Fruit fly (Drosophila melanogaster) whole organism, prepupa: Measurements from ENCODE around the gene CG14551.
A peak's percentile ranks its signal among the peaks of the same experiment; 100 is the strongest.

Source experiments
- CG10631 ChIP-seq: fragments of 200-800 bp; sonication (Bioruptor generic); optimal IDR thresholded peaks from 2 replicates; lab custom pipeline; 2016; ENCODE audit warnings: missing biosample characterization, missing genetic modification characterization
- CG10669 ChIP-seq: fragments of 200-800 bp; sonication (Bioruptor generic); optimal IDR thresholded peaks from 3 replicates; lab custom pipeline; 2018; ENCODE audit warnings: missing biosample characterization, mild to moderate bottlenecking, missing genetic modification characterization, moderate library complexity
- CG11294 ChIP-seq: fragments of 200-800 bp; sonication (Bioruptor generic); IDR thresholded peaks from 2 replicates; pipeline ENCODE4 v1.3.6; 2022; ENCODE audit warnings: missing biosample characterization, missing genetic modification characterization
- CG11762 ChIP-seq: fragments of 200-800 bp; sonication (Bioruptor generic); optimal IDR thresholded peaks from 3 replicates; lab custom pipeline; 2016; ENCODE audit warnings: missing biosample characterization, missing genetic modification characterization; ENCODE audit not compliant: insufficient read depth
- CG11902 ChIP-seq: fragments of 200-800 bp; sonication (Bioruptor generic); optimal IDR thresholded peaks from 3 replicates; lab custom pipeline; 2016; ENCODE audit warnings: missing biosample characterization, missing genetic modification characterization
- CG1621 ChIP-seq: fragments of 200-800 bp; sonication (Bioruptor generic); optimal IDR thresholded peaks from 3 replicates; lab custom pipeline; 2018; ENCODE audit warnings: missing biosample characterization, mild to moderate bottlenecking, missing genetic modification characterization
- CG16779 ChIP-seq: fragments of 200-800 bp; sonication (Bioruptor generic); optimal IDR thresholded peaks from 3 replicates; lab custom pipeline; 2017; ENCODE audit warnings: missing biosample characterization, mild to moderate bottlenecking, missing genetic modification characterization
- CG3032 ChIP-seq: fragments of 200-800 bp; optimal IDR thresholded peaks from 2 replicates; lab custom pipeline; 2019; ENCODE audit warnings: missing biosample characterization, mild to moderate bottlenecking, missing genetic modification characterization, moderate library complexity
- CG32006 ChIP-seq: fragments of 200-800 bp; sonication (Bioruptor generic); optimal IDR thresholded peaks from 3 replicates; lab custom pipeline; 2017; ENCODE audit warnings: missing biosample characterization, mild to moderate bottlenecking, missing genetic modification characterization
- CG34406 ChIP-seq: fragments of 200-800 bp; sonication (Bioruptor generic); optimal IDR thresholded peaks from 3 replicates; lab custom pipeline; 2016; ENCODE audit warnings: missing biosample characterization, missing genetic modification characterization
- CG3919 ChIP-seq: fragments of 200-800 bp; sonication (Bioruptor generic); optimal IDR thresholded peaks from 3 replicates; lab custom pipeline; 2016; ENCODE audit warnings: missing biosample characterization, missing genetic modification characterization
- CG4318 ChIP-seq: fragments of 200-800 bp; sonication (Bioruptor generic); optimal IDR thresholded peaks from 3 replicates; lab custom pipeline; 2017; ENCODE audit warnings: missing biosample characterization, mild to moderate bottlenecking, missing genetic modification characterization
- CG6163 ChIP-seq: fragments of 200-800 bp; sonication (Bioruptor generic); IDR thresholded peaks from 3 replicates; pipeline ENCODE4 v1.3.6; 2022; ENCODE audit warnings: missing biosample characterization, missing genetic modification characterization
- CG6792 ChIP-seq: fragments of 200-800 bp; sonication (Bioruptor generic); optimal IDR thresholded peaks from 3 replicates; lab custom pipeline; 2016; ENCODE audit warnings: missing biosample characterization, missing genetic modification characterization
- CG6854 ChIP-seq: fragments of 200-800 bp; sonication (Bioruptor generic); optimal IDR thresholded peaks from 2 replicates; lab custom pipeline; 2017; ENCODE audit warnings: missing biosample characterization, mild to moderate bottlenecking, missing genetic modification characterization
- CG7368 ChIP-seq: fragments of 200-800 bp; sonication (Bioruptor generic); optimal IDR thresholded peaks from 3 replicates; lab custom pipeline; 2016; ENCODE audit warnings: missing biosample characterization, missing genetic modification characterization
- CG8119 ChIP-seq: fragments of 200-800 bp; sonication (Bioruptor generic); IDR thresholded peaks from 3 replicates; pipeline ENCODE4 v1.3.6; 2022; ENCODE audit warnings: missing biosample characterization, missing genetic modification characterization
- CG8319 ChIP-seq: fragments of 200-800 bp; sonication (Bioruptor generic); optimal IDR thresholded peaks from 3 replicates; lab custom pipeline; 2016; ENCODE audit warnings: missing biosample characterization, missing genetic modification characterization
- CG8632 ChIP-seq: fragments of 200-800 bp; sonication (Bioruptor generic); optimal IDR thresholded peaks from 3 replicates; lab custom pipeline; 2016; ENCODE audit warnings: missing biosample characterization, missing genetic modification characterization
- CG9139 ChIP-seq: fragments of 200-800 bp; sonication (Bioruptor generic); optimal IDR thresholded peaks from 3 replicates; lab custom pipeline; 2017; ENCODE audit warnings: missing biosample characterization, mild to moderate bottlenecking, missing genetic modification characterization
- Eip75B ChIP-seq: fragments of 200-800 bp; sonication (Bioruptor generic); optimal IDR thresholded peaks from 3 replicates; lab custom pipeline; 2016; ENCODE audit warnings: missing biosample characterization, missing genetic modification characterization
- Eip78C ChIP-seq: fragments of 200-800 bp; sonication (Bioruptor generic); peaks from one replicate; lab custom pipeline; 2016; ENCODE audit warnings: missing biosample characterization, missing genetic modification characterization
- Eip93F ChIP-seq: fragments of 200-800 bp; sonication (Bioruptor generic); optimal IDR thresholded peaks from 2 replicates; lab custom pipeline; 2016; ENCODE audit warnings: missing biosample characterization, mild to moderate bottlenecking, missing genetic modification characterization
- Ets96B ChIP-seq: fragments of 200-800 bp; optimal IDR thresholded peaks from 2 replicates; lab custom pipeline; 2019; ENCODE audit warnings: missing biosample characterization, mild to moderate bottlenecking, missing genetic modification characterization, moderate library complexity
- Gug ChIP-seq: fragments of 200-800 bp; sonication (Bioruptor generic); IDR thresholded peaks from 2 replicates; pipeline ENCODE4 v1.3.6; 2022; ENCODE audit warnings: missing biosample characterization, missing genetic modification characterization
- Hr38 ChIP-seq: sonication (Bioruptor generic); optimal IDR thresholded peaks from 2 replicates; lab custom pipeline; 2016; ENCODE audit warnings: missing biosample characterization, missing genetic modification characterization
- Lpt ChIP-seq: fragments of 200-800 bp; sonication (Bioruptor generic); optimal IDR thresholded peaks from 3 replicates; lab custom pipeline; 2016; ENCODE audit warnings: missing biosample characterization, missing genetic modification characterization
- Met ChIP-seq: fragments of 200-800 bp; sonication (Bioruptor generic); optimal IDR thresholded peaks from 3 replicates; lab custom pipeline; 2016; ENCODE audit warnings: missing biosample characterization, missing genetic modification characterization
- OdsH ChIP-seq: fragments of 200-800 bp; sonication (Bioruptor generic); optimal IDR thresholded peaks from 3 replicates; lab custom pipeline; 2016; ENCODE audit warnings: missing biosample characterization, missing genetic modification characterization
- Sox102F ChIP-seq: fragments of 200-800 bp; sonication (Bioruptor generic); optimal IDR thresholded peaks from 2 replicates; lab custom pipeline; 2016; ENCODE audit warnings: missing biosample characterization, mild to moderate bottlenecking, missing genetic modification characterization
- Sox14 ChIP-seq: fragments of 200-800 bp; sonication (Bioruptor generic); optimal IDR thresholded peaks from 3 replicates; lab custom pipeline; 2016; ENCODE audit warnings: missing biosample characterization, missing genetic modification characterization
- Sox15 ChIP-seq: fragments of 200-800 bp; sonication (Bioruptor generic); optimal IDR thresholded peaks from 3 replicates; lab custom pipeline; 2016; ENCODE audit warnings: missing biosample characterization, missing genetic modification characterization
- achi ChIP-seq: fragments of 200-800 bp; sonication (Bioruptor generic); optimal IDR thresholded peaks from 3 replicates; lab custom pipeline; 2016; ENCODE audit warnings: missing biosample characterization, missing genetic modification characterization
- acj6 ChIP-seq: fragments of 200-800 bp; sonication (Bioruptor generic); optimal IDR thresholded peaks from 3 replicates; lab custom pipeline; 2016; ENCODE audit warnings: missing biosample characterization, missing genetic modification characterization
- dac ChIP-seq: fragments of 200-800 bp; sonication (Bioruptor generic); optimal IDR thresholded peaks from 2 replicates; lab custom pipeline; 2017; ENCODE audit warnings: missing biosample characterization, mild to moderate bottlenecking, missing genetic modification characterization
- dsx ChIP-seq: fragments of 200-800 bp; optimal IDR thresholded peaks from 3 replicates; lab custom pipeline; 2019; ENCODE audit warnings: missing biosample characterization, mild to moderate bottlenecking, missing genetic modification characterization, moderate library complexity; ENCODE audit not compliant: poor library complexity, severe bottlenecking
- eg ChIP-seq: fragments of 200-800 bp; sonication (Bioruptor generic); IDR thresholded peaks from 3 replicates; pipeline ENCODE4 v1.3.6; 2022; ENCODE audit warnings: missing biosample characterization, missing genetic modification characterization
- fd85E ChIP-seq: fragments of 200-800 bp; sonication (Bioruptor generic); optimal IDR thresholded peaks from 3 replicates; lab custom pipeline; 2016; ENCODE audit warnings: missing biosample characterization, missing genetic modification characterization
- fkh ChIP-seq: fragments of 200-800 bp; sonication (Bioruptor generic); optimal IDR thresholded peaks from 3 replicates; lab custom pipeline; 2017; ENCODE audit warnings: missing biosample characterization, mild to moderate bottlenecking, missing genetic modification characterization, moderate library complexity
- lz ChIP-seq: fragments of 200-800 bp; sonication (Bioruptor generic); optimal IDR thresholded peaks from 3 replicates; lab custom pipeline; 2016; ENCODE audit warnings: missing biosample characterization, missing genetic modification characterization
- pdm3 ChIP-seq: fragments of 200-800 bp; sonication (Bioruptor generic); optimal IDR thresholded peaks from 3 replicates; lab custom pipeline; 2016; ENCODE audit warnings: missing biosample characterization, missing genetic modification characterization
- salr ChIP-seq, 2 experiments: fragments of 200-800 bp; sonication (Bioruptor generic); optimal IDR thresholded peaks; 3 replicates each; lab custom pipeline; 2016 to 2018; ENCODE audit warnings: missing biosample characterization in 2 of 2, missing genetic modification characterization in 2 of 2, mild to moderate bottlenecking in 1 of 2
- spab ChIP-seq: fragments of 200-800 bp; sonication (Bioruptor generic); optimal IDR thresholded peaks from 2 replicates; lab custom pipeline; 2017; ENCODE audit warnings: missing biosample characterization, mild to moderate bottlenecking, missing genetic modification characterization, missing genetic modification reagents
- ss ChIP-seq, 2 experiments: fragments of 200-800 bp; sonication (Bioruptor generic); optimal IDR thresholded peaks; 2 replicates in 1 of 2; 3 replicates in 1 of 2; lab custom pipeline; 2017 to 2018; ENCODE audit warnings: mild to moderate bottlenecking in 2 of 2, missing biosample characterization in 2 of 2, missing genetic modification characterization in 2 of 2, moderate library complexity in 1 of 2
- svp ChIP-seq: fragments of 200-800 bp; sonication (Bioruptor generic); peaks from one replicate; lab custom pipeline; 2016; ENCODE audit warnings: missing biosample characterization, missing genetic modification characterization
- topi ChIP-seq: fragments of 200-800 bp; sonication (Bioruptor generic); optimal IDR thresholded peaks from 3 replicates; lab custom pipeline; 2016; ENCODE audit warnings: missing biosample characterization, missing genetic modification characterization
- vri ChIP-seq: fragments of 200-800 bp; sonication (Bioruptor generic); optimal IDR thresholded peaks from 3 replicates; lab custom pipeline; 2016; ENCODE audit warnings: missing biosample characterization, mild to moderate bottlenecking, missing genetic modification characterization

The CG14551 gene

DNA sequence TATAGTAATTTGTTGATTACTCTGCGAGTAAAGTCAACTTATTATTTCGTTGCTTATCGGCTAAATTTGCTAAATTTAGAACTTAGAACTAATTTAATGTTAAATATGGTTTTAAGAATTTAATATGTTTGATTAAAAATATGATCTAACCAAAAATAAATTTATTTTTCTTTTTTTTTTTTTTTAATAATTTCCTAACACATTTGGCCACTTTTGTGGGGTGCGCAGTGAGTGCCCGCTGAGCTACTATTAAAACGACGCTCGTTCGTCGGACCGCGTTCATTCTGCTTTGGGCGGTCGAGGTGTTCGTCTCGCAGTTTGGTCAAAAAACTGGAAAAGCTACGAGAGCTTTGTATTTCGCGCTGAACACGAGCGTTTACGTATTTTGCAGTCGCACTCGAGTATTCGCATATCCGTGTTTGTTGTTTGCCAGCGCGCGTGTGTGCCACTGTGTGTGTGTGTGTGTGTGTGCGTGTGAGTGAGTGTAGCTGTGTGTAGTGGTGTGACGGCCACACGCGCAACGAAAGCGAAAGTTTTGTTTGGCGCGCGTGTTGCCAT lies 43.9 kb upstream of the CG14551 start, which contains the start of gene Cipc (continued):
- TF ChIP-seq Sox14 (GFP tag; lab: Kevin White, UChicago), result peak; percentile 27
- TF ChIP-seq Sox102F (GFP tag; lab: Kevin White, UChicago), result peak; percentile 28
- peak; percentile 30 for TF ChIP-seq spab (GFP tag; lab: Kevin White, UChicago)
- peak; percentile 6 for TF ChIP-seq lz (GFP tag; lab: Kevin White, UChicago)
- TF ChIP-seq topi (GFP tag; lab: Kevin White, UChicago), result peak; percentile 72
- TF ChIP-seq OdsH (GFP tag; lab: Kevin White, UChicago), result peak; percentile 26
- TF ChIP-seq dac, result peak; percentile 50
- peak; percentile 50 for TF ChIP-seq vri (GFP tag; lab: Kevin White, UChicago)
- TF ChIP-seq eg (GFP tag; lab: Robert Waterston, UW), result peak; percentile 86
- TF ChIP-seq pdm3, result peak; percentile 29
- peak; percentile 83 for TF ChIP-seq CG6854 (GFP tag; lab: Kevin White, UChicago)
- TF ChIP-seq fkh (GFP tag; lab: Kevin White, UChicago), result peak; percentile 53
- TF ChIP-seq CG11294, result peak; percentile 74
- peak; percentile 30 for TF ChIP-seq dsx (GFP tag; lab: Kevin White, UChicago)
- peak; percentile 5 for TF ChIP-seq CG11902 (GFP tag; lab: Kevin White, UChicago)
- TF ChIP-seq CG8632 (GFP tag; lab: Kevin White, UChicago), result peak; percentile 37
- TF ChIP-seq CG10631 (GFP tag; lab: Kevin White, UChicago), result peak; percentile 21
- peak; percentile 74 for TF ChIP-seq CG8119 (GFP tag; lab: Robert Waterston, UW)
- TF ChIP-seq CG10669 (GFP tag; lab: Kevin White, UChicago), result peak; percentile 37

dm6 chr3R:26105924-26106494 lies 43.2 kb upstream of the CG14551 start:
- TF ChIP-seq Sox102F (GFP tag; lab: Kevin White, UChicago) (no peak), CG6854 (GFP tag; lab: Kevin White, UChicago) (no peak), CG11762 (no peak), CG32006 (GFP tag; lab: Kevin White, UChicago) (no peak), CG11294 (peak; percentile 54), topi (GFP tag; lab: Kevin White, UChicago) (no peak), CG4318 (GFP tag; lab: Kevin White, UChicago) (peak; percentile 14), Eip75B (no peak), CG6163 (GFP tag; lab: Robert Waterston, UW) (peak; percentile 64; the same call in 2 of the 3 replicates), Gug (GFP tag; lab: Robert Waterston, UW) (peak; percentile 38; the same call in 1 of the 2 replicates), svp (GFP tag; lab: Kevin White, UChicago) (no peak), CG8632 (GFP tag; lab: Kevin White, UChicago) (no peak), CG1621 (no peak), CG34406 (GFP tag; lab: Kevin White, UChicago) (no peak), dac (no peak), Met (GFP tag; lab: Kevin White, UChicago) (no peak), CG7368 (GFP tag; lab: Kevin White, UChicago) (no peak), lz (GFP tag; lab: Kevin White, UChicago) (no peak), Sox14 (GFP tag; lab: Kevin White, UChicago) (no peak), CG8319 (no peak), Eip78C (GFP tag; lab: Kevin White, UChicago) (peak; percentile 76), ss (GFP tag; optimal IDR thresholded peaks at IDR 0.05; lab: Kevin White, UChicago) (no peak), salr (GFP tag; optimal IDR thresholded peaks at IDR 0.05; lab: Kevin White, UChicago) (no peak), CG9139 (no peak), CG3919 (GFP tag; lab: Kevin White, UChicago) (peak; percentile 44), Lpt (GFP tag; lab: Kevin White, UChicago) (peak; percentile 45), fkh (GFP tag; lab: Kevin White, UChicago) (no peak), Eip93F (GFP tag; lab: Kevin White, UChicago) (no peak), CG10669 (GFP tag; lab: Kevin White, UChicago) (peak; percentile 36), CG6792 (GFP tag; lab: Kevin White, UChicago) (no peak), CG3032 (no peak), CG16779 (no peak), pdm3 (peak; percentile 32), Ets96B (tag; lab: Kevin White, UChicago) (peak; percentile 34), achi (GFP tag; lab: Kevin White, UChicago) (peak; percentile 42), OdsH (GFP tag; lab: Kevin White, UChicago) (peak; percentile 27), Sox15 (GFP tag; lab: Kevin White, UChicago) (no peak), Hr38 (GFP tag; lab: Kevin White, UChicago) (no peak), fd85E (no peak), acj6 (GFP tag; lab: Kevin White, UChicago) (no peak)
